Fruit fly (Drosophila melanogaster): ENCODE results near the gene RpL37-1.

dm6 chrX:15147069-15147468 is 7.9 kb upstream of the RpL37-1 start:
- TF ChIP-seq CG8478 (optimal IDR thresholded peaks at IDR 0.05) (no peak), CTCF (optimal IDR thresholded peaks at IDR 0.05) (no peak)

Measured in S2 (cell line).